Worm (Caenorhabditis elegans) whole organism, young adult: ENCODE results near the gene C02H6.1.

ENCODE experiments used
- B0019.2 ChIP-seq: fragments of 200-800 bp; sonication (Bioruptor generic); conservative IDR thresholded peaks from 2 replicates; pipeline ENCODE4 v1.3.6; 2022; ENCODE audit warnings: missing genetic modification reagents, missing genetic modification characterization, missing compliant biosample characterization
- C06A6.2 ChIP-seq: fragments of 200-800 bp; sonication (Bioruptor generic); conservative IDR thresholded peaks from 2 replicates; pipeline ENCODE4 v1.3.6; 2022; ENCODE audit warnings: missing genetic modification characterization, missing compliant biosample characterization
- D2030.7 ChIP-seq: fragments of 200-800 bp; sonication (Bioruptor generic); IDR thresholded peaks from 2 replicates; pipeline ENCODE4 v1.3.6; 2022; ENCODE audit warnings: missing genetic modification reagents, missing genetic modification characterization, missing compliant biosample characterization
- F23B12.7 ChIP-seq: sonication (generic microtip); optimal IDR thresholded peaks from 2 replicates; lab custom pipeline; 2017; ENCODE audit warnings: missing genetic modification characterization, mild to moderate bottlenecking, missing compliant biosample characterization, antibody characterized with exemption, moderate library complexity; ENCODE audit not compliant: insufficient read depth
- F52B5.7 ChIP-seq: sonication (generic microtip); optimal IDR thresholded peaks from 2 replicates; lab custom pipeline; 2016; ENCODE audit warnings: mild to moderate bottlenecking, missing genetic modification characterization, missing compliant biosample characterization
- F57A8.1 ChIP-seq: fragments of 200-800 bp; sonication (Bioruptor generic); optimal IDR thresholded peaks from 2 replicates; lab custom pipeline; 2018; ENCODE audit warnings: mild to moderate bottlenecking, missing genetic modification characterization, moderate library complexity, missing compliant biosample characterization
- K11D2.4 ChIP-seq: fragments of 200-800 bp; sonication (Bioruptor generic); IDR thresholded peaks from 2 replicates; pipeline ENCODE4 v1.3.6; 2022; ENCODE audit warnings: missing genetic modification reagents, missing genetic modification characterization, missing compliant biosample characterization
- K12H6.12 ChIP-seq: fragments of 200-800 bp; sonication (Bioruptor generic); optimal IDR thresholded peaks from 2 replicates; lab custom pipeline; 2018; ENCODE audit warnings: mild to moderate bottlenecking, missing genetic modification characterization, missing compliant biosample characterization
- T07F8.4 ChIP-seq: sonication (generic microtip); optimal IDR thresholded peaks from 2 replicates; lab custom pipeline; 2016; ENCODE audit warnings: mild to moderate bottlenecking, missing genetic modification characterization, moderate library complexity, missing compliant biosample characterization
- Y79H2A.3 ChIP-seq: fragments of 200-800 bp; sonication (Bioruptor generic); conservative IDR thresholded peaks from 2 replicates; pipeline ENCODE4 v1.3.6; 2022; ENCODE audit warnings: missing genetic modification reagents, missing genetic modification characterization, missing compliant biosample characterization
- ama-1 ChIP-seq, 3 experiments: fragments of 150-350 bp in 1 of 3; sonication (generic microtip) in 2 of 3; optimal IDR thresholded peaks; 2 replicates each; lab custom pipeline; 2014 to 2018; ENCODE audit warnings: missing biosample characterization in 2 of 3, missing genetic modification characterization in 2 of 3, missing genetic modification reagents in 2 of 3
- athp-1 ChIP-seq: sonication (generic microtip); optimal IDR thresholded peaks from 2 replicates; lab custom pipeline; 2017; ENCODE audit warnings: mild to moderate bottlenecking, missing genetic modification characterization, missing compliant biosample characterization
- attf-5 ChIP-seq: fragments of 200-800 bp; sonication (Bioruptor generic); optimal IDR thresholded peaks from 2 replicates; lab custom pipeline; 2018; ENCODE audit warnings: mild to moderate bottlenecking, missing genetic modification characterization, missing compliant biosample characterization
- attf-6 ChIP-seq: fragments of 200-800 bp; sonication (Bioruptor generic); IDR thresholded peaks from 2 replicates; pipeline ENCODE4 v1.3.6; 2022; ENCODE audit warnings: missing genetic modification reagents, missing genetic modification characterization, missing compliant biosample characterization
- ccch-3 ChIP-seq: fragments of 200-800 bp; sonication (Bioruptor generic); optimal IDR thresholded peaks from 2 replicates; lab custom pipeline; 2018; ENCODE audit warnings: mild to moderate bottlenecking, missing genetic modification characterization, missing compliant biosample characterization
- cebp-2 ChIP-seq: fragments of 200-800 bp; sonication (Bioruptor generic); IDR thresholded peaks from 2 replicates; pipeline ENCODE4 v1.3.6; 2022; ENCODE audit warnings: missing genetic modification characterization, missing compliant biosample characterization
- ceh-58 ChIP-seq: fragments of 200-800 bp; sonication (Bioruptor generic); IDR thresholded peaks from 2 replicates; pipeline ENCODE4 v1.3.6; 2022; ENCODE audit warnings: missing genetic modification characterization, missing compliant biosample characterization
- ceh-79 ChIP-seq: sonication (generic microtip); optimal IDR thresholded peaks from 2 replicates; lab custom pipeline; 2017; ENCODE audit warnings: mild to moderate bottlenecking, missing genetic modification characterization, missing compliant biosample characterization
- ceh-91 ChIP-seq: fragments of 200-800 bp; sonication (Bioruptor generic); IDR thresholded peaks from 2 replicates; pipeline ENCODE4 v1.3.6; 2022; ENCODE audit warnings: missing genetic modification reagents, missing genetic modification characterization, missing compliant biosample characterization
- egl-18 ChIP-seq: fragments of 200-800 bp; sonication (Bioruptor generic); IDR thresholded peaks from 2 replicates; pipeline ENCODE4 v1.3.6; 2022; ENCODE audit warnings: missing genetic modification reagents, missing genetic modification characterization, missing compliant biosample characterization
- egl-44 ChIP-seq: fragments of 200-800 bp; sonication (Bioruptor generic); IDR thresholded peaks from 2 replicates; pipeline ENCODE4 v1.3.6; 2022; ENCODE audit warnings: missing genetic modification reagents, missing genetic modification characterization, missing compliant biosample characterization
- ets-4 ChIP-seq: fragments of 200-800 bp; sonication (Bioruptor generic); optimal IDR thresholded peaks from 2 replicates; lab custom pipeline; 2018; ENCODE audit warnings: mild to moderate bottlenecking, missing genetic modification characterization, missing compliant biosample characterization
- fkh-3 ChIP-seq: sonication (generic microtip); optimal IDR thresholded peaks from 2 replicates; lab custom pipeline; 2016; ENCODE audit warnings: mild to moderate bottlenecking, missing genetic modification characterization, missing compliant biosample characterization
- lin-26 ChIP-seq: fragments of 200-800 bp; sonication (Bioruptor generic); IDR thresholded peaks from 2 replicates; pipeline ENCODE4 v1.3.6; 2022; ENCODE audit warnings: missing genetic modification reagents, missing genetic modification characterization, missing compliant biosample characterization
- lin-35 ChIP-seq, 3 experiments: fragments of 150-350 bp in 2 of 3; sonication (generic microtip) in 1 of 3; optimal IDR thresholded peaks; 2 replicates each; lab custom pipeline; 2014 to 2018; ENCODE audit warnings: missing biosample characterization in 3 of 3, missing genetic modification characterization in 3 of 3, missing genetic modification reagents in 3 of 3
- lsy-27 ChIP-seq: sonication (generic microtip); optimal IDR thresholded peaks from 2 replicates; lab custom pipeline; 2017; ENCODE audit warnings: missing genetic modification characterization, mild to moderate bottlenecking, missing compliant biosample characterization, antibody characterized with exemption, missing genotype, borderline replicate concordance; ENCODE audit not compliant: insufficient read depth
- madf-10 ChIP-seq: sonication (generic microtip); optimal IDR thresholded peaks from 2 replicates; lab custom pipeline; 2016; ENCODE audit warnings: mild to moderate bottlenecking, missing genetic modification characterization, missing compliant biosample characterization
- madf-3 ChIP-seq: fragments of 200-800 bp; sonication (Bioruptor generic); IDR thresholded peaks from 2 replicates; pipeline ENCODE4 v1.3.6; 2022; ENCODE audit warnings: missing genetic modification reagents, missing genetic modification characterization, missing compliant biosample characterization
- nfya-2 ChIP-seq: fragments of 200-800 bp; sonication (Bioruptor generic); IDR thresholded peaks from 2 replicates; pipeline ENCODE4 v1.3.6; 2022; ENCODE audit warnings: missing genetic modification reagents, missing genetic modification characterization, missing compliant biosample characterization
- nhr-120 ChIP-seq: fragments of 200-800 bp; sonication (Bioruptor generic); IDR thresholded peaks from 2 replicates; pipeline ENCODE4 v1.3.6; 2022; ENCODE audit warnings: missing genetic modification characterization, missing compliant biosample characterization
- nhr-90 ChIP-seq: sonication (generic microtip); optimal IDR thresholded peaks from 2 replicates; lab custom pipeline; 2016; ENCODE audit warnings: missing genotype, mild to moderate bottlenecking, missing genetic modification characterization, missing compliant biosample characterization
- rec-8 ChIP-seq, 2 experiments: sonication (generic microtip); optimal IDR thresholded peaks; 2 replicates each; lab custom pipeline; 2016; ENCODE audit warnings: mild to moderate bottlenecking in 2 of 2, missing genetic modification characterization in 2 of 2, missing genetic modification reagents in 2 of 2, missing genotype in 2 of 2, missing biosample characterization in 1 of 2, missing compliant biosample characterization in 1 of 2, moderate library complexity in 1 of 2
- snpc-1.3 ChIP-seq: sonication (generic microtip); optimal IDR thresholded peaks from 2 replicates; lab custom pipeline; 2017; ENCODE audit warnings: missing genetic modification characterization, mild to moderate bottlenecking, missing compliant biosample characterization, antibody characterized with exemption, moderate library complexity, missing genotype, missing genetic modification reagents; ENCODE audit not compliant: insufficient read depth
- snpc-4 ChIP-seq, 5 experiments: fragments of 150-350 bp in 1 of 5; sonication (generic microtip) in 4 of 5; optimal IDR thresholded peaks; 2 replicates each; lab custom pipeline; 2014 to 2018; ENCODE audit warnings: missing genetic modification characterization in 5 of 5, missing biosample characterization in 3 of 5, antibody characterized with exemption in 2 of 5, mild to moderate bottlenecking in 2 of 5, missing compliant biosample characterization in 2 of 5, missing genotype in 2 of 5, moderate library complexity in 2 of 5, missing genetic modification reagents in 1 of 5
- tbx-9 ChIP-seq: sonication (generic microtip); optimal IDR thresholded peaks from 2 replicates; lab custom pipeline; 2016; ENCODE audit warnings: borderline replicate concordance, missing genetic modification characterization, inconsistent platforms, missing compliant biosample characterization
- zfh-2 ChIP-seq: fragments of 200-800 bp; sonication (Bioruptor generic); conservative IDR thresholded peaks from 2 replicates; pipeline ENCODE4 v1.3.6; 2022; ENCODE audit warnings: missing genetic modification reagents, missing genetic modification characterization, missing compliant biosample characterization
- zim-3 ChIP-seq: sonication (generic microtip); optimal IDR thresholded peaks from 2 replicates; lab custom pipeline; 2017; ENCODE audit warnings: mild to moderate bottlenecking, missing genetic modification characterization, moderate library complexity, missing compliant biosample characterization

Gene C02H6.1

ce11 chrV:7381008-7381407 is 8.7 kb downstream of the C02H6.1 start, which contains the start of gene C03G6.17:
C03G6.17 (minus strand) TSS chrV:7381108.
- TF ChIP-seq B0019.2 (GFP tag; lab: Robert Waterston, UW) (no peak), C06A6.2 (GFP tag; lab: Robert Waterston, UW) (no peak)

ce11 chrV:7379384-7379783 is 10.3 kb downstream of the C02H6.1 start, which contains the start of gene srsx-24:
srsx-24 (minus strand) TSS chrV:7379484.
- TF ChIP-seq egl-18 (GFP tag; lab: Robert Waterston, UW) (no peak), attf-6 (GFP tag; lab: Robert Waterston, UW) (no peak), nfya-2 (no peak), K11D2.4 (GFP tag; lab: Robert Waterston, UW) (no peak), athp-1 (tag; lab: Kevin White, UChicago) (no peak), ama-1 (optimal IDR thresholded peaks at IDR 0.05; lab: Kevin White, UChicago) (no peak), ama-1 (GFP tag; optimal IDR thresholded peaks at IDR 0.05; lab: Kevin White, UChicago) (no peak), snpc-4 (GFP tag; optimal IDR thresholded peaks at IDR 0.05; lab: Kevin White, UChicago) (no peak), snpc-4 (tag; optimal IDR thresholded peaks at IDR 0.05; lab: Kevin White, UChicago) (no peak), lin-26 (no peak), cebp-2 (GFP tag; lab: Robert Waterston, UW) (no peak), madf-3 (no peak), ccch-3 (no peak), lin-35 (GFP tag; optimal IDR thresholded peaks at IDR 0.05; lab: Kevin White, UChicago) (no peak), lsy-27 (tag; lab: Kevin White, UChicago) (no peak)

ce11 chrV:7374090-7374489 is 15.6 kb downstream of the C02H6.1 start, which contains the start of gene srx-56:
srx-56 (plus strand) TSS chrV:7374390.
- TF ChIP-seq ets-4 (no peak), egl-44 (GFP tag; lab: Robert Waterston, UW) (no peak), zim-3 (tag; lab: Kevin White, UChicago) (no peak), attf-5 (GFP tag; lab: Kevin White, UChicago) (no peak), fkh-3 (tag; lab: Kevin White, UChicago) (no peak), madf-10 (tag; lab: Kevin White, UChicago) (no peak), nhr-90 (tag; lab: Kevin White, UChicago) (no peak), ama-1 (optimal IDR thresholded peaks at IDR 0.05; lab: Kevin White, UChicago) (no peak), ama-1 (GFP tag; optimal IDR thresholded peaks at IDR 0.05; lab: Kevin White, UChicago) (no peak), F57A8.1 (GFP tag; lab: Kevin White, UChicago) (no peak), K12H6.12 (tag; lab: Kevin White, UChicago) (no peak), ceh-58 (no peak), D2030.7 (GFP tag; lab: Robert Waterston, UW) (no peak), Y79H2A.3 (GFP tag; lab: Robert Waterston, UW) (no peak)

DNA sequence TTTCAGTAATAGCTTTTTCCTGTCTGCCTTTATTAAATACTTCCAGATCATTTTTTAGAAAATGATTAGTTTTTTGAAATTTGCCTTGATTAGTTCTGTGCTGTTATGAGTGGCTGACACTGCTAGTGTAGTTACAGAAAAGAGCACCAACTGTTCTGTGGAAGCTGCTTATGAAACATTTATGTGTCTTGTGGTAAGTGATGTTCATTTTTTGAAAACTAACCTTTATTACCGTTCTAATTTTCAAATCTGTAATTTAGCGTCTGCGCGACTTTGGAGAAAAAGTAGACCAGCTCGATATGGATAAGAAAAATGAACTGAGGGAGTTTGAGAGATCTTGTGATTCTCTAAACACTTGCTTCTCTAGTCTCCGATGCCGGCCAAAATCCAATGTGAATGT is 20.1 kb downstream of the C02H6.1 start, which contains the start of gene srj-14:
Gene srj-14, plus strand, starts transcription at position 131 of the 400 bp plus-strand sequence.
- no peak for TF ChIP-seq F23B12.7 (tag; lab: Kevin White, UChicago)
- TF ChIP-seq rec-8 (tag; optimal IDR thresholded peaks at IDR 0.05; lab: Kevin White, UChicago) = no peak
- no peak for TF ChIP-seq snpc-1.3 (tag; lab: Kevin White, UChicago)
- TF ChIP-seq nhr-120 (GFP tag; lab: Robert Waterston, UW) = no peak
- TF ChIP-seq tbx-9 (tag; lab: Kevin White, UChicago) = no peak
- TF ChIP-seq zfh-2 (GFP tag; lab: Robert Waterston, UW) = no peak
- TF ChIP-seq ceh-91 = no peak
- no peak for TF ChIP-seq T07F8.4 (tag; lab: Kevin White, UChicago)
- TF ChIP-seq ama-1 (optimal IDR thresholded peaks at IDR 0.05; lab: Kevin White, UChicago) = no peak
- TF ChIP-seq ama-1 (GFP tag; optimal IDR thresholded peaks at IDR 0.05; lab: Kevin White, UChicago) = no peak
- TF ChIP-seq ceh-79 (tag; lab: Kevin White, UChicago) = no peak
- TF ChIP-seq F52B5.7 (tag; lab: Kevin White, UChicago) = no peak
- TF ChIP-seq ceh-58 = no peak
